Worm (Caenorhabditis elegans): ENCODE data around the gene sri-32.

DNA sequence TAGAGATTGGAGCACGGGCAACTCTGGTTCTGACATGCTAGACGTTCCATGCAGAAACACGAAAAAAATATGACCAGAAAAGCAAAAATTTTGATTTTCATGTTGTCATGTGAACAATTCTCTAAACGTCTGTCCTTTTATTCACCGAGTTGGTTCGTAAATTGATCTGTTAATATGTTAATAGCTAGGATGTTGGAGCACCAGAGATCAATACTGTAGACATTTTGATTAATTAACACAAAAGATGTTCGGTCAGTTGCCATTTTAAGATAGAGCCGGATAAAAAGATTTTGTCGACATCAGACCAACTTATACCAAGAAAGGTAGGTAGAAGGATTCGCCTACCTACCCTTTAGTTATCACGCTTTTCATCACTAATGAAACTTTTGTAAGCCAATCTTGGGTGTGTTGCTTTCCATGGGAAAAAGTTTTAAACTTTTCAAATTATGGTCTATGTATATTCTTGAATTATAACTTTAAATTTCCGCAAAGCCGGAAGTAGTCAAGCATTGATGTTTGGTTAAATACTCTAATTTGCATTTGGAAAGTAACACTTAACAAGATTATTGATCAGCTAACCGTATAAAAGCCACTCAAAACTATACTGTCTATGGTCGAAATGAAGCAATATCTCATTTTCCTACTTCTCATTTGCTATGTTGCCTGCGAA lies 4.6 kb downstream of the sri-32 start, which contains the start of the genes T10D4.11 and T10D4.1:
- TF ChIP-seq elt-3 (tag; optimal IDR thresholded peaks at IDR 0.05) (no peak), snpc-4 (tag; optimal IDR thresholded peaks at IDR 0.05) (no peak), aly-2 (tag; optimal IDR thresholded peaks at IDR 0.05) (no peak), ztf-4 (tag; optimal IDR thresholded peaks at IDR 0.05) (no peak)
